Worm (Caenorhabditis elegans) whole organism, L2 larva: ENCODE data around the gene dgat-2.

ENCODE experiments used
- F13H6.1 ChIP-seq: sonication (generic microtip); optimal IDR thresholded peaks from 2 replicates; lab custom pipeline; 2016; ENCODE audit warnings: missing genetic modification characterization, missing compliant biosample characterization
- aly-2 ChIP-seq: fragments of 150-350 bp; optimal IDR thresholded peaks from 2 replicates; lab custom pipeline; 2014; ENCODE audit warnings: missing biosample characterization, missing genetic modification characterization
- blmp-1 ChIP-seq: sonication (generic microtip); optimal IDR thresholded peaks from 2 replicates; lab custom pipeline; 2017; ENCODE audit warnings: missing genetic modification characterization, mild to moderate bottlenecking, missing compliant biosample characterization, antibody characterized with exemption, moderate library complexity; ENCODE audit not compliant: insufficient read depth
- mab-5 ChIP-seq: fragments of 150-350 bp; optimal IDR thresholded peaks from 2 replicates; lab custom pipeline; 2014; ENCODE audit warnings: missing biosample characterization, missing genetic modification characterization
- nhr-12 ChIP-seq: fragments of 150-350 bp; optimal IDR thresholded peaks from 2 replicates; lab custom pipeline; 2014; ENCODE audit warnings: missing biosample characterization, missing genetic modification characterization
- nhr-23 ChIP-seq: fragments of 150-350 bp; optimal IDR thresholded peaks from 2 replicates; lab custom pipeline; 2014; ENCODE audit warnings: missing biosample characterization, missing genetic modification reagents, missing genetic modification characterization
- skn-1 ChIP-seq: sonication (generic microtip); optimal IDR thresholded peaks from 2 replicates; lab custom pipeline; 2017; ENCODE audit warnings: missing biosample characterization, missing genetic modification characterization
- unc-62 ChIP-seq: fragments of 150-350 bp; optimal IDR thresholded peaks from 2 replicates; lab custom pipeline; 2014; ENCODE audit warnings: missing biosample characterization, missing genetic modification reagents, missing genetic modification characterization
- ztf-11 ChIP-seq: sonication (generic microtip); optimal IDR thresholded peaks from 2 replicates; lab custom pipeline; 2017; ENCODE audit warnings: missing biosample characterization, missing genetic modification characterization

ce11 chrV:17683290-17683689, 23.2 kb downstream of the dgat-2 start:
- no peak for TF ChIP-seq F13H6.1 (tag; lab: Kevin White, UChicago)
- no peak for TF ChIP-seq nhr-23 (tag; lab: Kevin White, UChicago)
- no peak for TF ChIP-seq blmp-1 (tag; lab: Kevin White, UChicago)
- no peak for TF ChIP-seq mab-5 (tag; lab: Kevin White, UChicago)
- no peak for TF ChIP-seq ztf-11
- no peak for TF ChIP-seq skn-1 (tag; lab: Kevin White, UChicago)
- no peak for TF ChIP-seq aly-2
- TF ChIP-seq unc-62 (GFP tag; lab: Kevin White, UChicago), result no peak
- no peak for TF ChIP-seq nhr-12 (tag; lab: Kevin White, UChicago)
